Worm (Caenorhabditis elegans) whole organism, L3 larva: Measurements from ENCODE around the gene Y34B4A.7.

Experiments
- R02D3.7 ChIP-seq: fragments of 150-350 bp; optimal IDR thresholded peaks from 2 replicates; lab custom pipeline; 2014; ENCODE audit warnings: missing biosample characterization, missing genetic modification characterization
- aly-2 ChIP-seq: fragments of 150-350 bp; optimal IDR thresholded peaks from 2 replicates; lab custom pipeline; 2014; ENCODE audit warnings: missing biosample characterization, missing genetic modification characterization
- ceh-9 ChIP-seq: sonication (generic microtip); optimal IDR thresholded peaks from 2 replicates; lab custom pipeline; 2018; ENCODE audit warnings: missing biosample characterization, missing genetic modification characterization
- daf-12 ChIP-seq: fragments of 150-350 bp; optimal IDR thresholded peaks from 2 replicates; lab custom pipeline; 2014; ENCODE audit warnings: missing biosample characterization, missing genetic modification reagents, missing genetic modification characterization
- fkh-10 ChIP-seq: sonication (generic microtip); optimal IDR thresholded peaks from 2 replicates; lab custom pipeline; 2017; ENCODE audit warnings: missing biosample characterization, missing genetic modification reagents, missing genetic modification characterization
- nfya-1 ChIP-seq: sonication (generic microtip); optimal IDR thresholded peaks from 2 replicates; lab custom pipeline; 2017; ENCODE audit warnings: missing genetic modification characterization, mild to moderate bottlenecking, missing compliant biosample characterization, antibody characterized with exemption, moderate library complexity; ENCODE audit not compliant: insufficient read depth
- nhr-237 ChIP-seq: fragments of 150-350 bp; optimal IDR thresholded peaks from 2 replicates; lab custom pipeline; 2014; ENCODE audit warnings: missing biosample characterization, missing genetic modification characterization
- nhr-76 ChIP-seq: fragments of 150-350 bp; sonication (generic microtip); optimal IDR thresholded peaks from 5 replicates; lab custom pipeline; 2014; ENCODE audit warnings: missing biosample characterization, missing genetic modification characterization
- tbx-2 ChIP-seq: sonication (generic microtip); optimal IDR thresholded peaks from 2 replicates; lab custom pipeline; 2016; ENCODE audit warnings: mild to moderate bottlenecking, missing genetic modification characterization, missing compliant biosample characterization
- unc-62 ChIP-seq: fragments of 150-350 bp; sonication (generic microtip); optimal IDR thresholded peaks from 4 replicates; lab custom pipeline; 2014; ENCODE audit warnings: missing biosample characterization, missing genetic modification reagents, missing genetic modification characterization

DNA sequence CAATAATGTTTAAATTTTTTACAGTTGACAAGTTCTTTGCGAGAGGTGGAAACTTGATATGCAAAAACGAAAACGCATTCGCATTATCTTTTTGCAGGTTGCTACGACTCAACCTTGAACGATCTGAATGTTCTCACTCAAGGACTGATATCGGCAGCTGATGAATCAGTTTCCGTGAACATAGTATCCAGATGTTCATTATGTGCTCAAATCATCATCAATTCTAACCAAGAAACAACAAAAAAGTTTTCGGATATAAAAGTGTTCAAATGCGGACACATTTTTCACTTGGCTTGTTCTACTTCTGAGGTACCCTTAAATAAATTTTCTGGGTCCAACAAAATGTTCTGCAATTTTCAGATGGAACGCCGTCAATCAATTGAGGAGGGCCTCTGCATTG lies 45.0 kb downstream of the Y34B4A.7 start:
- TF ChIP-seq R02D3.7 (tag; lab: Kevin White, UChicago) = no peak
- TF ChIP-seq aly-2 (tag; lab: Kevin White, UChicago) = no peak
- TF ChIP-seq daf-12 (tag; lab: Kevin White, UChicago) = no peak
- TF ChIP-seq unc-62 (GFP tag; lab: Kevin White, UChicago) = no peak
- TF ChIP-seq tbx-2 = no peak
- no peak for TF ChIP-seq fkh-10 (GFP tag; lab: Kevin White, UChicago)
- no peak for TF ChIP-seq nhr-76
- TF ChIP-seq nfya-1 (tag; lab: Kevin White, UChicago) = no peak
- TF ChIP-seq ceh-9 = no peak
- no peak for TF ChIP-seq nhr-237
